Fruit fly (Drosophila melanogaster): Measurements from ENCODE around the gene SerRS-m.

DNA sequence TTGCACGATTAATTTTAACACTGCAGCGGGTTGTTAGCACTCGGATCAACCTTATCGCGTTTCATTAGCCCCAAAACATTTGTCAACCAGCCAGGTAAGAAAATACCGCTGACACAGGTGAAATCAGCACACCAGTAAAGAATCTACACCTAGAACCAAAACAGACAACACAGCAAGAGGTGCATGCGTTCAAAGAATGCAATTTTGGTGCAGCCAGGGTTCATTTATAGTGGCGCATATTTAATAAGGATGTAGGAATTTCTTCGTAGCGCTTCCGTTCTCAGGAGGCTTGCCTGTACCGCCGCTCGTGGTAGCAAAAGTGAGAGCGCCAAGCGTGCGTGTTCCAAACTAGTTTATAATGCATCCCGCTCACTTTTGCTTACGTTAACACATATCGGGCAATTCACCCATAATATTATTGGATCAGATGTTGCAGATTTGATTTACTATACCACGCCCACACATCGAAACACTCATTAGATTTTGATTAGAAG lies 2.0 kb downstream of the SerRS-m start:
- TF ChIP-seq CG8478 (optimal IDR thresholded peaks at IDR 0.05): no peak
- TF ChIP-seq usp (GFP tag; optimal IDR thresholded peaks at IDR 0.05): no peak
- no peak for TF ChIP-seq psq (optimal IDR thresholded peaks at IDR 0.05)
- no peak for TF ChIP-seq EcR (GFP tag; optimal IDR thresholded peaks at IDR 0.05)
- no peak for TF ChIP-seq pan (optimal IDR thresholded peaks at IDR 0.05)
- no peak for TF ChIP-seq Dll (optimal IDR thresholded peaks at IDR 0.05)

Data from whole organism.